Fruit fly (Drosophila melanogaster) whole organism, embryonic: ENCODE measurements around the gene Polr2I.

ENCODE experiments used
- Atf3 ChIP-seq: fragments of 200-800 bp; sonication (Bioruptor generic); optimal IDR thresholded peaks from 3 replicates; lab custom pipeline; 2016; ENCODE audit warnings: missing biosample characterization, missing genetic modification characterization
- Blimp-1 ChIP-seq: fragments of 200-800 bp; sonication (Bioruptor generic); optimal IDR thresholded peaks from 3 replicates; lab custom pipeline; 2018; ENCODE audit warnings: missing biosample characterization, missing genetic modification characterization, mild to moderate bottlenecking, moderate library complexity, missing genetic modification reagents
- CG10321 ChIP-seq: fragments of 200-800 bp; sonication (Bioruptor generic); IDR thresholded peaks from 2 replicates; pipeline ENCODE4 v1.3.6; 2022; ENCODE audit warnings: missing biosample characterization, missing genetic modification characterization
- CG10431 ChIP-seq: fragments of 200-800 bp; sonication (Bioruptor generic); optimal IDR thresholded peaks from 3 replicates; lab custom pipeline; 2018; ENCODE audit warnings: missing biosample characterization, mild to moderate bottlenecking, missing genetic modification characterization
- CG11247 ChIP-seq: fragments of 200-800 bp; sonication (Bioruptor generic); IDR thresholded peaks from 2 replicates; pipeline ENCODE4 v1.3.6; 2022; ENCODE audit warnings: missing biosample characterization, missing genetic modification characterization
- CG12155 ChIP-seq: fragments of 200-800 bp; sonication (Bioruptor generic); optimal IDR thresholded peaks from 3 replicates; lab custom pipeline; 2016; ENCODE audit warnings: missing biosample characterization, missing genetic modification characterization
- CG12659 ChIP-seq: fragments of 200-800 bp; sonication (Bioruptor generic); optimal IDR thresholded peaks from 3 replicates; lab custom pipeline; 2017; ENCODE audit warnings: mild to moderate bottlenecking, missing biosample characterization, missing genetic modification reagents, missing genetic modification characterization
- CG15696 ChIP-seq: fragments of 200-800 bp; sonication (Bioruptor generic); optimal IDR thresholded peaks from 2 replicates; lab custom pipeline; 2019; ENCODE audit warnings: missing biosample characterization, mild to moderate bottlenecking, missing genetic modification characterization, moderate library complexity
- CG17186 ChIP-seq: fragments of 200-800 bp; sonication (Bioruptor generic); optimal IDR thresholded peaks from 3 replicates; lab custom pipeline; 2017; ENCODE audit warnings: missing biosample characterization, missing genetic modification reagents, missing genetic modification characterization
- CG17568 ChIP-seq: fragments of 200-800 bp; sonication (Bioruptor generic); optimal IDR thresholded peaks from 2 replicates; lab custom pipeline; 2018; ENCODE audit warnings: missing biosample characterization, mild to moderate bottlenecking, missing genetic modification characterization, moderate library complexity
- CG17802 ChIP-seq: fragments of 200-800 bp; sonication (Bioruptor generic); optimal IDR thresholded peaks from 2 replicates; lab custom pipeline; 2018; ENCODE audit warnings: missing biosample characterization, mild to moderate bottlenecking, missing genetic modification characterization, moderate library complexity
- CG1832 ChIP-seq: fragments of 200-800 bp; sonication (Bioruptor generic); optimal IDR thresholded peaks from 2 replicates; lab custom pipeline; 2017; ENCODE audit warnings: missing biosample characterization, mild to moderate bottlenecking, missing genetic modification characterization, inconsistent platforms
- CG34376 ChIP-seq: fragments of 200-800 bp; sonication (Bioruptor generic); optimal IDR thresholded peaks from 2 replicates; lab custom pipeline; 2018; ENCODE audit warnings: missing biosample characterization, mild to moderate bottlenecking, missing genetic modification characterization
- CG34422 ChIP-seq: fragments of 200-800 bp; sonication (Bioruptor generic); IDR thresholded peaks from 3 replicates; pipeline ENCODE4 v1.3.6; 2022; ENCODE audit warnings: missing biosample characterization, missing genetic modification characterization
- CG3838 ChIP-seq: fragments of 200-800 bp; sonication (Bioruptor generic); optimal IDR thresholded peaks from 3 replicates; lab custom pipeline; 2016; ENCODE audit warnings: missing biosample characterization, missing genetic modification characterization
- CG43689 ChIP-seq: fragments of 200-800 bp; sonication (Bioruptor generic); IDR thresholded peaks from 2 replicates; pipeline ENCODE4 v1.3.6; 2022; ENCODE audit warnings: missing biosample characterization, missing genetic modification characterization
- CG5180 ChIP-seq: fragments of 200-800 bp; sonication (Bioruptor generic); optimal IDR thresholded peaks from 3 replicates; lab custom pipeline; 2017; ENCODE audit warnings: missing biosample characterization, missing genetic modification characterization, mild to moderate bottlenecking, moderate library complexity, missing genetic modification reagents
- CG7357 ChIP-seq: fragments of 200-800 bp; sonication (Bioruptor generic); IDR thresholded peaks from 3 replicates; pipeline ENCODE4 v1.3.6; 2022; ENCODE audit warnings: missing biosample characterization, missing genetic modification characterization
- CG7839 ChIP-seq: fragments of 200-800 bp; sonication (Bioruptor generic); optimal IDR thresholded peaks from 3 replicates; lab custom pipeline; 2018; ENCODE audit warnings: missing biosample characterization, mild to moderate bottlenecking, missing genetic modification characterization, moderate library complexity
- CoRest ChIP-seq: fragments of 200-800 bp; sonication (Bioruptor generic); optimal IDR thresholded peaks from 3 replicates; lab custom pipeline; 2018; ENCODE audit warnings: missing biosample characterization, mild to moderate bottlenecking, missing genetic modification characterization, moderate library complexity
- Doc3 ChIP-seq: fragments of 200-800 bp; sonication (Bioruptor generic); IDR thresholded peaks from 3 replicates; pipeline ENCODE4 v1.3.6; 2022; ENCODE audit warnings: missing biosample characterization, missing genetic modification characterization; ENCODE audit not compliant: partially characterized antibody
- HLHmδ ChIP-seq: fragments of 200-800 bp; sonication (Bioruptor generic); optimal IDR thresholded peaks from 2 replicates; lab custom pipeline; 2018; ENCODE audit warnings: missing biosample characterization, mild to moderate bottlenecking, missing genetic modification characterization, moderate library complexity
- HmgD ChIP-seq: fragments of 200-800 bp; sonication (Bioruptor generic); optimal IDR thresholded peaks from 3 replicates; lab custom pipeline; 2016; ENCODE audit warnings: missing biosample characterization, missing genetic modification characterization
- Nf-YA ChIP-seq: fragments of 200-800 bp; sonication (Bioruptor generic); IDR thresholded peaks from 2 replicates; pipeline ENCODE4 v1.3.6; 2022; ENCODE audit warnings: missing biosample characterization, missing genetic modification characterization
- Nf-YB ChIP-seq: fragments of 200-800 bp; sonication (Bioruptor generic); optimal IDR thresholded peaks from 3 replicates; lab custom pipeline; 2019; ENCODE audit warnings: missing biosample characterization, mild to moderate bottlenecking, missing genetic modification characterization, moderate library complexity
- Nf-YC ChIP-seq: fragments of 200-800 bp; optimal IDR thresholded peaks from 3 replicates; lab custom pipeline; 2019; ENCODE audit warnings: missing biosample characterization, mild to moderate bottlenecking, missing genetic modification characterization, moderate library complexity
- Side ChIP-seq: fragments of 200-800 bp; sonication (Bioruptor generic); optimal IDR thresholded peaks from 2 replicates; lab custom pipeline; 2016; ENCODE audit warnings: missing biosample characterization, missing genetic modification characterization
- Sry-δ ChIP-seq: fragments of 200-800 bp; sonication (Bioruptor generic); optimal IDR thresholded peaks from 2 replicates; lab custom pipeline; 2016; ENCODE audit warnings: missing biosample characterization, missing genetic modification characterization
- Trl ChIP-seq, 3 experiments: fragments of >200 bp in 2 of 3; fragments of 200-800 bp in 1 of 3; sonication (Bioruptor generic) in 1 of 3; optimal IDR thresholded peaks; 2 replicates in 1 of 3; 3 replicates in 2 of 3; lab custom pipeline; 2016 to 2017; ENCODE audit warnings: missing biosample characterization in 1 of 3, missing genetic modification characterization in 1 of 3
- Usf ChIP-seq: fragments of 200-800 bp; sonication (Bioruptor generic); optimal IDR thresholded peaks from 2 replicates; lab custom pipeline; 2017; ENCODE audit warnings: missing genotype, missing biosample characterization, missing genetic modification characterization
- YL-1 ChIP-seq: fragments of 200-800 bp; sonication (Bioruptor generic); optimal IDR thresholded peaks from 3 replicates; lab custom pipeline; 2017; ENCODE audit warnings: missing biosample characterization, mild to moderate bottlenecking, missing genetic modification characterization
- aop ChIP-seq: fragments of 200-800 bp; sonication (Bioruptor generic); IDR thresholded peaks from 2 replicates; pipeline ENCODE4 v1.3.6; 2022; ENCODE audit warnings: missing biosample characterization, missing genetic modification characterization
- bigmax ChIP-seq: fragments of 200-800 bp; sonication (Bioruptor generic); optimal IDR thresholded peaks from 2 replicates; lab custom pipeline; 2018; ENCODE audit warnings: missing biosample characterization, mild to moderate bottlenecking, missing genetic modification characterization
- chif ChIP-seq, 2 experiments: fragments of 200-800 bp; sonication (Bioruptor generic); optimal IDR thresholded peaks; 3 replicates each; lab custom pipeline; 2016; ENCODE audit warnings: missing biosample characterization in 2 of 2, missing genetic modification characterization in 2 of 2
- corto ChIP-seq: fragments of 200-800 bp; sonication (Bioruptor generic); optimal IDR thresholded peaks from 2 replicates; lab custom pipeline; 2016; ENCODE audit warnings: missing biosample characterization, mild to moderate bottlenecking, missing genetic modification characterization, moderate library complexity
- crc ChIP-seq: fragments of 200-800 bp; sonication (Bioruptor generic); optimal IDR thresholded peaks from 2 replicates; lab custom pipeline; 2016; ENCODE audit warnings: missing biosample characterization, missing genetic modification characterization
- crol ChIP-seq: fragments of 200-800 bp; sonication (Bioruptor generic); IDR thresholded peaks from 2 replicates; pipeline ENCODE4 v1.3.6; 2022; ENCODE audit warnings: missing biosample characterization, missing genetic modification characterization
- ftz-f1 ChIP-seq: fragments of 200-800 bp; sonication (Bioruptor generic); optimal IDR thresholded peaks from 2 replicates; lab custom pipeline; 2016; ENCODE audit warnings: missing biosample characterization, missing genetic modification characterization
- gce ChIP-seq: fragments of 200-800 bp; sonication (Bioruptor generic); IDR thresholded peaks from 3 replicates; pipeline ENCODE4 v1.3.6; 2022; ENCODE audit warnings: missing biosample characterization, missing genetic modification characterization
- gsb ChIP-seq: fragments of 200-800 bp; sonication (Bioruptor generic); IDR thresholded peaks from 2 replicates; pipeline ENCODE4 v1.3.6; 2022; ENCODE audit warnings: missing biosample characterization, missing genetic modification characterization
- lab ChIP-seq: fragments of 200-800 bp; sonication (Bioruptor generic); optimal IDR thresholded peaks from 3 replicates; lab custom pipeline; 2017; ENCODE audit warnings: missing biosample characterization, missing genetic modification characterization, mild to moderate bottlenecking, moderate library complexity, missing genetic modification reagents
- pnt ChIP-seq: fragments of 200-800 bp; sonication (Bioruptor generic); optimal IDR thresholded peaks from 3 replicates; lab custom pipeline; 2016; ENCODE audit warnings: missing biosample characterization, missing genetic modification characterization
- ranshi ChIP-seq: fragments of 200-800 bp; sonication (Bioruptor generic); IDR thresholded peaks from 2 replicates; pipeline ENCODE4 v1.3.6; 2022; ENCODE audit warnings: missing biosample characterization, missing genetic modification characterization
- seq ChIP-seq: fragments of 200-800 bp; sonication (Bioruptor generic); IDR thresholded peaks from 2 replicates; pipeline ENCODE4 v1.3.6; 2022; ENCODE audit warnings: missing biosample characterization, missing genetic modification characterization
- sima ChIP-seq: fragments of 200-800 bp; sonication (Bioruptor generic); optimal IDR thresholded peaks from 2 replicates; lab custom pipeline; 2016; ENCODE audit warnings: missing biosample characterization, missing genetic modification characterization
- sna ChIP-seq: fragments of 200-800 bp; sonication (Bioruptor generic); IDR thresholded peaks from 2 replicates; pipeline ENCODE4 v1.3.6; 2022; ENCODE audit warnings: missing biosample characterization, missing genetic modification characterization; ENCODE audit not compliant: partially characterized antibody
- sob ChIP-seq: fragments of 200-800 bp; sonication (Bioruptor generic); IDR thresholded peaks from 2 replicates; pipeline ENCODE4 v1.3.6; 2022; ENCODE audit warnings: missing biosample characterization, missing genetic modification characterization
- z ChIP-seq: fragments of 200-800 bp; sonication (Bioruptor generic); IDR thresholded peaks from 3 replicates; pipeline ENCODE4 v1.3.6; 2022; ENCODE audit warnings: missing biosample characterization, missing genetic modification characterization

The Polr2I gene

DNA sequence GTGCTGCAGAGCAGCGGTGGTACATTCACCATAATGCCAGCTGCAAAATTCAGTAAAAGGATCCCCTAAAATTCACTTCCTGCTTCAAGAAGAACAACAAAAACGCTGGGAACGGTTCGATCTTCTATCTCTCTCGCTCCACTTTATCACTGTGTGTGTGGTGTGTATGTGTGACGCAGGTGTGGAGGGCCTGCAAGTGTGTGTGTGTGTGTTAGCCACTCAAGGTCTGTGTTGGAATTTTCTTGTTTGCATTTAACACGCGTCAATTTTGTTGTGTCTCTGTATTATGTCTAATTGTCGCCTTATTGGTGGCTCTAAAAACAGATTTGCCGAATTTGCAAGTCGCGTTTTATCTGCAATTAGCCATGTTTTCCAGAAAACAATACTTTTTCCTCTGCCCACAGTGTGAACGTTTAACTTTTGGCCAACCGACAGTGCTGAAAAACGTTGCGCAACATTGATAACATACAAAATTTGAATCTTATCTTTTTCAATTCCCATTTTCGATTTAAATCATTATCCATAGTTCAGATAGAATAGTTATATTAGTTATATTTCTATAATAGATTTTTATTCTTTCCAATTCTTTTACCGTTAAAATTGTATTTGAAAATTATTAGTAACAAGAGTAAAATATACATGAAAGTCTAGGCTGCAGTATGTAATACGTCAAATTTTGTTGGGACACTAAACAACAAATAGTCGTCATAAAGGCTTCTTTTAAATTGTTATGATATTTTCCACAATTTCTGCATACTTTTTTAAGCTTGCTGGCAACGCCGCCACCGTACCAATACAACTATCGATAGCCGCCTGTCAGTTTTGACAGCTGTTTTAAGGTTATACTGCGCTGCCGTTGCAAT, 17.6 kb downstream of the Polr2I start, which contains the start of the genes Afti and ATPsynE (continued):
- TF ChIP-seq Side (GFP tag; lab: Kevin White, UChicago) (no peak), CG7839 (tag; lab: Kevin White, UChicago) (no peak), CG15696 (tag; lab: Kevin White, UChicago) (peak; percentile 70), CG12155 (GFP tag; lab: Kevin White, UChicago) (peak; percentile 69), Atf3 (GFP tag; lab: Kevin White, UChicago) (peak; percentile 28), CG11247 (GFP tag; lab: Robert Waterston, UW) (peak; percentile 62), chif (GFP tag; optimal IDR thresholded peaks at IDR 0.05; lab: Kevin White, UChicago) (peak in 1 of 2 experiments; percentile 63), crol (GFP tag; lab: Robert Waterston, UW) (no peak), CoRest (peak; percentile 79), Sry-δ (GFP tag; lab: Kevin White, UChicago) (peak; percentile 78), CG7357 (GFP tag; lab: Robert Waterston, UW) (peak; percentile 83), Trl (optimal IDR thresholded peaks at IDR 0.05; lab: Kevin White, UChicago) (no peak), Trl (GFP tag; optimal IDR thresholded peaks at IDR 0.05; lab: Kevin White, UChicago) (peak; percentile 73), YL-1 (GFP tag; lab: Kevin White, UChicago) (peak; percentile 67), HLHmδ (GFP tag; lab: Kevin White, UChicago) (no peak), crc (GFP tag; lab: Kevin White, UChicago) (peak; percentile 6), gce (GFP tag; lab: Robert Waterston, UW) (0 out of 3 replicates have a peak, but pooled peaks have one; percentile 19), CG17186 (GFP tag; lab: Kevin White, UChicago) (peak; percentile 41), Blimp-1 (GFP tag; lab: Kevin White, UChicago) (no peak), gsb (peak; percentile 31; the same call in 1 of the 2 replicates), Usf (GFP tag; lab: Kevin White, UChicago) (peak; percentile 33), lab (GFP tag; lab: Kevin White, UChicago) (no peak), CG12659 (GFP tag; lab: Kevin White, UChicago) (peak; percentile 77), Nf-YC (tag; lab: Kevin White, UChicago) (peak; percentile 46), CG10321 (no peak), CG1832 (peak; percentile 55), CG34376 (peak; percentile 39), pnt (GFP tag; lab: Kevin White, UChicago) (peak; percentile 75), sob (GFP tag; lab: Robert Waterston, UW) (peak; percentile 70), CG43689 (GFP tag; lab: Robert Waterston, UW) (peak; percentile 29; the same call in 1 of the 2 replicates), corto (GFP tag; lab: Kevin White, UChicago) (no peak), z (peak; percentile 39; the same call in 1 of the 3 replicates), seq (GFP tag; lab: Robert Waterston, UW) (no peak; the same call in 1 of the 2 replicates), Doc3 (peak; percentile 50; the same call in 2 of the 3 replicates), aop (GFP tag; lab: Robert Waterston, UW) (0 out of 2 replicates have a peak, but pooled peaks have one; percentile 25), bigmax (peak; percentile 98), sima (GFP tag; lab: Kevin White, UChicago) (no peak), ftz-f1 (GFP tag; lab: Kevin White, UChicago) (peak; percentile 97), CG34422 (GFP tag; lab: Robert Waterston, UW) (peak; percentile 55), CG17802 (tag; lab: Kevin White, UChicago) (peak; percentile 13), Nf-YA (GFP tag; lab: Robert Waterston, UW) (no peak; the same call in 1 of the 2 replicates), CG3838 (GFP tag; lab: Kevin White, UChicago) (no peak), ranshi (GFP tag; lab: Robert Waterston, UW) (peak; percentile 74), CG10431 (GFP tag; lab: Kevin White, UChicago) (peak; percentile 14), CG17568 (GFP tag; lab: Kevin White, UChicago) (no peak), HmgD (no peak), sna (GFP tag; lab: Robert Waterston, UW) (peak; percentile 29), Nf-YB (peak; percentile 28), CG5180 (GFP tag; lab: Kevin White, UChicago) (no peak)
